Fruit fly (Drosophila melanogaster): Measurements from ENCODE around the gene Bgb.

dm6 chr3L:1592822-1593452 lies 46.6 kb upstream of the Bgb start:
- TF ChIP-seq CG6163 (GFP tag; IDR thresholded peaks at IDR 0.05): peak; percentile 79
- no peak for TF ChIP-seq CG32006 (GFP tag; optimal IDR thresholded peaks at IDR 0.05)
- TF ChIP-seq dsx (GFP tag; optimal IDR thresholded peaks at IDR 0.05; ENCODE audit: poor library complexity, severe bottlenecking): peak; percentile 36
- TF ChIP-seq OdsH (GFP tag; optimal IDR thresholded peaks at IDR 0.05): no peak
- peak; percentile 76 for TF ChIP-seq Eip78C (GFP tag)
- no peak; the same call in 2 of the 3 replicates for TF ChIP-seq CG8119 (GFP tag; IDR thresholded peaks at IDR 0.05)
- no peak for TF ChIP-seq lz (GFP tag; optimal IDR thresholded peaks at IDR 0.05)
- peak; percentile 91 for TF ChIP-seq Blimp-1 (GFP tag; optimal IDR thresholded peaks at IDR 0.05)
- TF ChIP-seq CG34406 (GFP tag; optimal IDR thresholded peaks at IDR 0.05): no peak
- peak; percentile 6 for TF ChIP-seq Sox102F (GFP tag; optimal IDR thresholded peaks at IDR 0.05)
- no peak for TF ChIP-seq CG7368 (GFP tag; optimal IDR thresholded peaks at IDR 0.05)
- TF ChIP-seq CG6854 (GFP tag; optimal IDR thresholded peaks at IDR 0.05): peak; percentile 26

All from whole organism, prepupa.